Worm (Caenorhabditis elegans) whole organism, L4 larva: ENCODE results near the gene sre-53.
A peak's percentile ranks its signal among the peaks of the same experiment; 100 is the strongest.

ENCODE experiments used
- F37D6.2 ChIP-seq: sonication (generic microtip); optimal IDR thresholded peaks from 2 replicates; lab custom pipeline; 2016; ENCODE audit warnings: mild to moderate bottlenecking, missing genetic modification characterization, missing compliant biosample characterization
- F49E8.2 ChIP-seq: sonication (generic microtip); optimal IDR thresholded peaks from 2 replicates; lab custom pipeline; 2016; ENCODE audit warnings: missing compliant biosample characterization, mild to moderate bottlenecking, missing genetic modification characterization, borderline replicate concordance
- Y48G9A.11 ChIP-seq: fragments of 200-800 bp; sonication (Bioruptor generic); IDR thresholded peaks from 2 replicates; pipeline ENCODE4 v1.3.6; 2022; ENCODE audit warnings: missing genetic modification reagents, missing genetic modification characterization, missing compliant biosample characterization
- ZK546.5 ChIP-seq, 2 experiments: sonication (generic microtip); optimal IDR thresholded peaks; 2 replicates each; lab custom pipeline; 2017; ENCODE audit warnings: missing biosample characterization in 2 of 2, missing genetic modification characterization in 2 of 2
- aha-1 ChIP-seq: fragments of 150-350 bp; peaks from one replicate; lab custom pipeline; 2014; ENCODE audit warnings: missing biosample characterization, missing genetic modification characterization
- ama-1 ChIP-seq: fragments of 150-350 bp; optimal IDR thresholded peaks from 2 replicates; lab custom pipeline; 2014; ENCODE audit warnings: inconsistent platforms, mixed read lengths
- ceh-20 ChIP-seq: fragments of 200-800 bp; sonication (Bioruptor generic); IDR thresholded peaks from 2 replicates; pipeline ENCODE4 v1.3.6; 2022; ENCODE audit warnings: missing genetic modification reagents, missing genetic modification characterization, missing compliant biosample characterization
- ceh-82 ChIP-seq: sonication (generic microtip); optimal IDR thresholded peaks from 2 replicates; lab custom pipeline; 2017; ENCODE audit warnings: missing biosample characterization, missing genetic modification characterization
- ces-1 ChIP-seq: fragments of 150-350 bp; sonication (generic microtip); optimal IDR thresholded peaks from 4 replicates; lab custom pipeline; 2014; ENCODE audit warnings: missing biosample characterization, missing genetic modification reagents, missing genetic modification characterization
- ctbp-1 ChIP-seq: fragments of 200-800 bp; sonication (Bioruptor generic); IDR thresholded peaks from 2 replicates; pipeline ENCODE4 v1.3.6; 2022; ENCODE audit warnings: missing genetic modification reagents, missing genetic modification characterization, missing compliant biosample characterization
- daf-16 ChIP-seq, 3 experiments: sonication (generic microtip); optimal IDR thresholded peaks; 2 replicates each; lab custom pipeline; 2016 to 2017; ENCODE audit warnings: missing genetic modification characterization in 3 of 3, missing genetic modification reagents in 3 of 3, mild to moderate bottlenecking in 2 of 3, missing compliant biosample characterization in 2 of 3, missing biosample characterization in 1 of 3, moderate library complexity in 1 of 3
- daf-19 ChIP-seq: fragments of 200-800 bp; sonication (Bioruptor generic); conservative IDR thresholded peaks from 2 replicates; pipeline ENCODE4 v1.3.6; 2022; ENCODE audit warnings: missing genetic modification characterization, missing compliant biosample characterization
- dmd-9 ChIP-seq: fragments of 200-800 bp; sonication (Bioruptor generic); IDR thresholded peaks from 2 replicates; pipeline ENCODE4 v1.3.6; 2022; ENCODE audit warnings: missing genetic modification reagents, missing genetic modification characterization, missing compliant biosample characterization
- dpl-1 ChIP-seq: fragments of 150-350 bp; optimal IDR thresholded peaks from 2 replicates; lab custom pipeline; 2014; ENCODE audit warnings: missing biosample characterization, missing genetic modification reagents, missing genetic modification characterization
- egl-43 ChIP-seq: fragments of 200-800 bp; sonication (Bioruptor generic); IDR thresholded peaks from 2 replicates; pipeline ENCODE4 v1.3.6; 2022; ENCODE audit warnings: missing genetic modification reagents, missing genetic modification characterization, missing compliant biosample characterization
- gei-8 ChIP-seq: fragments of 200-800 bp; sonication (Bioruptor generic); optimal IDR thresholded peaks from 2 replicates; lab custom pipeline; 2018; ENCODE audit warnings: mild to moderate bottlenecking, missing genetic modification characterization, missing compliant biosample characterization
- hlh-11 ChIP-seq: fragments of 200-800 bp; sonication (Bioruptor generic); optimal IDR thresholded peaks from 2 replicates; lab custom pipeline; 2018; ENCODE audit warnings: mild to moderate bottlenecking, missing genetic modification characterization, missing compliant biosample characterization
- hlh-30 ChIP-seq: sonication (generic microtip); optimal IDR thresholded peaks from 2 replicates; lab custom pipeline; 2017; ENCODE audit warnings: antibody characterized with exemption, mild to moderate bottlenecking, missing genetic modification characterization, missing compliant biosample characterization; ENCODE audit not compliant: insufficient read depth
- hmg-1.1 ChIP-seq: fragments of 200-800 bp; sonication (Bioruptor generic); IDR thresholded peaks from 2 replicates; pipeline ENCODE4 v1.3.6; 2022; ENCODE audit warnings: missing genetic modification reagents, missing genetic modification characterization, missing compliant biosample characterization
- jun-1 ChIP-seq: fragments of 150-350 bp; optimal IDR thresholded peaks from 2 replicates; lab custom pipeline; 2014; ENCODE audit warnings: missing biosample characterization, missing genetic modification reagents, missing genetic modification characterization
- lim-7 ChIP-seq: fragments of 200-800 bp; sonication (Bioruptor generic); IDR thresholded peaks from 2 replicates; pipeline ENCODE4 v1.3.6; 2022; ENCODE audit warnings: missing genetic modification characterization, missing compliant biosample characterization
- lin-13 ChIP-seq: fragments of 150-350 bp; optimal IDR thresholded peaks from 2 replicates; lab custom pipeline; 2014; ENCODE audit warnings: missing biosample characterization, missing genetic modification reagents, missing genetic modification characterization
- lin-29 ChIP-seq: fragments of 200-800 bp; sonication (Bioruptor generic); IDR thresholded peaks from 2 replicates; pipeline ENCODE4 v1.3.6; 2022; ENCODE audit warnings: missing genetic modification reagents, missing genetic modification characterization, missing compliant biosample characterization
- lin-38 ChIP-seq: fragments of 200-800 bp; sonication (Bioruptor generic); IDR thresholded peaks from 2 replicates; pipeline ENCODE4 v1.3.6; 2022; ENCODE audit warnings: missing genetic modification reagents, missing genetic modification characterization, missing compliant biosample characterization
- lin-39 ChIP-seq: fragments of 150-350 bp; optimal IDR thresholded peaks from 2 replicates; lab custom pipeline; 2014; ENCODE audit warnings: missing biosample characterization, missing genetic modification reagents, missing genetic modification characterization
- madf-9 ChIP-seq: fragments of 200-800 bp; sonication (Bioruptor generic); conservative IDR thresholded peaks from 2 replicates; pipeline ENCODE4 v1.3.6; 2022; ENCODE audit warnings: missing genetic modification reagents, missing genetic modification characterization, missing compliant biosample characterization
- mdl-1 ChIP-seq, 2 experiments: fragments of 150-350 bp in 1 of 2; sonication (generic microtip) in 1 of 2; optimal IDR thresholded peaks; 2 replicates each; lab custom pipeline; 2014 to 2017; ENCODE audit warnings: missing biosample characterization in 2 of 2, missing genetic modification characterization in 2 of 2
- mdt-29 ChIP-seq: fragments of 200-800 bp; sonication (Bioruptor generic); IDR thresholded peaks from 2 replicates; pipeline ENCODE4 v1.3.6; 2022; ENCODE audit warnings: missing genetic modification reagents, missing genetic modification characterization, missing compliant biosample characterization
- mes-2 ChIP-seq: sonication (generic microtip); optimal IDR thresholded peaks from 2 replicates; lab custom pipeline; 2016; ENCODE audit warnings: missing genotype, mild to moderate bottlenecking, missing genetic modification characterization, missing compliant biosample characterization; ENCODE audit not compliant: poor library complexity, severe bottlenecking
- mxl-2 ChIP-seq: fragments of 200-800 bp; sonication (Bioruptor generic); conservative IDR thresholded peaks from 2 replicates; pipeline ENCODE4 v1.3.6; 2022; ENCODE audit warnings: missing genetic modification reagents, missing genetic modification characterization, missing compliant biosample characterization
- nhr-25 ChIP-seq: sonication (generic microtip); optimal IDR thresholded peaks from 2 replicates; lab custom pipeline; 2017; ENCODE audit warnings: missing genetic modification characterization, mild to moderate bottlenecking, missing compliant biosample characterization, antibody characterized with exemption, moderate library complexity, borderline replicate concordance; ENCODE audit not compliant: insufficient read depth
- nhr-28 ChIP-seq: fragments of 150-350 bp; optimal IDR thresholded peaks from 2 replicates; lab custom pipeline; 2014; ENCODE audit warnings: missing biosample characterization, missing genetic modification characterization
- nhr-48 ChIP-seq: sonication (generic microtip); optimal IDR thresholded peaks from 2 replicates; lab custom pipeline; 2016; ENCODE audit warnings: mild to moderate bottlenecking, missing genetic modification characterization, missing compliant biosample characterization
- pha-4 ChIP-seq, 2 experiments: fragments of 150-350 bp in 1 of 2; fragments of 200-800 bp in 1 of 2; sonication (Bioruptor generic) in 1 of 2; IDR thresholded peaks in 1 of 2; optimal IDR thresholded peaks in 1 of 2; 2 replicates each; pipeline versions ENCODE4 v1.3.6 to Lab custom; 2014 to 2022; ENCODE audit warnings: missing genetic modification characterization in 2 of 2, missing genetic modification reagents in 2 of 2, missing biosample characterization in 1 of 2, missing compliant biosample characterization in 1 of 2
- saeg-2 ChIP-seq: fragments of 200-800 bp; sonication (Bioruptor generic); IDR thresholded peaks from 2 replicates; pipeline ENCODE4 v1.3.6; 2022; ENCODE audit warnings: missing genetic modification reagents, missing genetic modification characterization, missing compliant biosample characterization
- set-16 ChIP-seq: fragments of 200-800 bp; sonication (Bioruptor generic); IDR thresholded peaks from 2 replicates; pipeline ENCODE4 v1.3.6; 2022; ENCODE audit warnings: missing genetic modification reagents, missing genetic modification characterization, missing compliant biosample characterization
- snpc-1.2 ChIP-seq: fragments of 200-800 bp; sonication (Bioruptor generic); IDR thresholded peaks from 2 replicates; pipeline ENCODE4 v1.3.6; 2022; ENCODE audit warnings: missing genetic modification reagents, missing genetic modification characterization, missing compliant biosample characterization
- snpc-4 ChIP-seq: fragments of 150-350 bp; optimal IDR thresholded peaks from 2 replicates; lab custom pipeline; 2014; ENCODE audit warnings: missing biosample characterization, missing genetic modification characterization
- spr-3 ChIP-seq: fragments of 200-800 bp; sonication (Bioruptor generic); optimal IDR thresholded peaks from 2 replicates; lab custom pipeline; 2018; ENCODE audit warnings: mild to moderate bottlenecking, missing genetic modification characterization, missing compliant biosample characterization
- tag-97 ChIP-seq: fragments of 200-800 bp; sonication (Bioruptor generic); IDR thresholded peaks from 2 replicates; pipeline ENCODE4 v1.3.6; 2022; ENCODE audit warnings: missing genetic modification characterization, missing compliant biosample characterization
- unc-130 ChIP-seq: sonication (generic microtip); optimal IDR thresholded peaks from 2 replicates; lab custom pipeline; 2016; ENCODE audit warnings: missing genetic modification reagents, missing genetic modification characterization, missing compliant biosample characterization
- unc-39 ChIP-seq: sonication (generic microtip); optimal IDR thresholded peaks from 2 replicates; lab custom pipeline; 2017; ENCODE audit warnings: missing biosample characterization, missing genetic modification characterization
- unc-62 ChIP-seq, 3 experiments: fragments of 150-350 bp in 1 of 3; sonication (generic microtip); optimal IDR thresholded peaks in 2 of 3; peaks in 1 of 3; 1 replicate in 1 of 3; 2 replicates in 2 of 3; lab custom pipeline; 2014 to 2017; ENCODE audit warnings: missing biosample characterization in 3 of 3, missing genetic modification characterization in 3 of 3, missing genetic modification reagents in 3 of 3, missing genotype in 1 of 3
- ztf-7 ChIP-seq: fragments of 150-350 bp; optimal IDR thresholded peaks from 2 replicates; lab custom pipeline; 2014; ENCODE audit warnings: missing biosample characterization, missing genetic modification characterization

Gene sre-53

DNA sequence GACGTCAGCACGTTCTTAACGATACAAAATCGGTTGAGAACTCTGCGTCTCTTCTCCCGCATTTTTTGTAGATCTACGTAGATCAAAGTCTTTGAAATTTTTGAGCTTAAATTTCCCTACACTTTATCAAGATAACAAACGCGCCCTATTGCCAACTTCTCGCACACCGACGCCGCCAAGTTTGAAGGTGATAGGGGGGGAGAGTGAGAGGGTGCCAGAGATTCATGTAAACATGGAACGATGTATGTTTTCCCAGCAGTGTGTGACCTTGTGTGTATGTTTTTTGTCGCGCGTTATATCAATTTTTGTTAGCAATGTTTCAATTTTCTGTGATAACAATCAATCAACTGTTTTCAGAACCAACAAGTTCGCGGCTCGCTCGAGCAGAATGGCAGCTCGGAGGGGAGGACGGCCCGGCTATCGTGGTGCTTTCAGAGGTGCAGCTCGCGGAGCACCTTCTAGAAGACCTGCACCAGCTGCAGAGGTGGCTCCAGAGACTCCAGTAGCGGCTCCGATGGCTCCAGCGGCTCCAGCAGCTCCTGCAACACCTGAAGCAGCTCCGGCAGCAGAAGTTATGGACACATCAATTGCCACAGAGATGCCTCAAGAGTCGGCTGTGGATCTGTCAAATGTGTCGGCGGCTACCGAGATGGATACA is 18.5 kb upstream of the sre-53 start:
- TF ChIP-seq saeg-2 (GFP tag; lab: Robert Waterston, UW) (no peak), lin-38 (peak; percentile 45), mdt-29 (GFP tag; lab: Robert Waterston, UW) (no peak), aha-1 (tag; lab: Kevin White, UChicago) (peak; percentile 23), tag-97 (no peak), jun-1 (tag; lab: Kevin White, UChicago) (no peak), egl-43 (GFP tag; lab: Robert Waterston, UW) (peak; percentile 54; the same call in 1 of the 2 replicates), hlh-30 (tag; lab: Kevin White, UChicago) (peak; percentile 17), ces-1 (GFP tag; lab: Kevin White, UChicago) (no peak), daf-16 (GFP tag; optimal IDR thresholded peaks at IDR 0.05; lab: Kevin White, UChicago) (no peak), daf-16 (tag; optimal IDR thresholded peaks at IDR 0.05; lab: Kevin White, UChicago) (peak; percentile 69), nhr-28 (tag; lab: Kevin White, UChicago) (peak; percentile 11), set-16 (GFP tag; lab: Robert Waterston, UW) (peak; percentile 97), mes-2 (tag; lab: Kevin White, UChicago) (peak; percentile 37)

DNA sequence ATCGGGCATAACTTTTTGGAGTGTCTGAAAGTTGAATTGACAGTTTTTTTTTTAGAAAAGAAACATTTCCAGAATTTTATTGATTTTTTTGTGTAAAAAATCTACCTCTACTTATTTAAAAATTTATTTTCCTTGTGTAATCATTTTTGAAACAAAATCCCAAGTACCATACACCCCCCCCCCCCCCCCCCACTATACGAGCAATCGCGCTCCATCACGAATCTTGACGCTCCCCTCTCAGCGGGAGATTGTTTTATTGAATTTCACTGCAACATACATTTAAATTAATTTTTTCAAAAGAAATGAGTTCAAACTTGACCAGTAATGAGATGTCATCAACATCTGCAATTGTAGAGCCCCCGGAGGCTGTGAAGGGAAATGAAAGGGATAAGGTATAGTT is 16.4 kb upstream of the sre-53 start, which contains the start of gene sop-2:
Gene sop-2, plus strand, starts transcription at position 301 of the 400 bp plus-strand sequence.
- TF ChIP-seq snpc-1.2 (no peak), gei-8 (GFP tag; lab: Kevin White, UChicago) (no peak), mes-2 (tag; lab: Kevin White, UChicago) (no peak), lin-39 (no peak), ceh-20 (GFP tag; lab: Robert Waterston, UW) (no peak), nhr-25 (tag; lab: Kevin White, UChicago) (no peak)
- TF ChIP-seq, all 104 proteins: peak for 0

DNA sequence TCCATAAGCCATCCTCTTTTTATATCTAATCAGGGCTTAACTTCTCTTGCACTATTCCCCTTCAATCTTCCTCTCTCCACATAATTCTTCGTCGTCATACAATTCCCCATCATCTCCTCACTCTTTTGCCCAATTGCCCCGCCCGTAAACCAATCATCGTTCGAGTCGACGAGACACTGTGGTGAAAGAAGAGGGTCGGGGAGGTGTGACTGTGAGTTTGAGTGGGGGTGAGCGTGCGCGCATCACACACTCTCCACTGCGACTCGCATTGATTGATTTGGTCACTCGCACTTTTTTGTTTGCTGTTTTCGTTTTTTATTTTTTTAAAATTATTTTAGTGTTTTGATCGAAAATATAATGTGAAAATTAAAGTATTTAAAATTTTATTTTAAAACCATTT is 15.9 kb upstream of the sre-53 start:
- TF ChIP-seq set-16 (GFP tag; lab: Robert Waterston, UW) (no peak), F37D6.2 (tag; lab: Kevin White, UChicago) (no peak), daf-19 (GFP tag; lab: Robert Waterston, UW) (no peak), nhr-48 (tag; lab: Kevin White, UChicago) (no peak), nhr-28 (tag; lab: Kevin White, UChicago) (peak; percentile 66), ama-1 (no peak), F49E8.2 (no peak), mdl-1 (tag; optimal IDR thresholded peaks at IDR 0.05; lab: Kevin White, UChicago) (peak in 1 of 2 experiments; percentile 57), unc-39 (no peak), ceh-82 (tag; lab: Kevin White, UChicago) (no peak), lin-13 (peak; percentile 28), lin-29 (GFP tag; lab: Robert Waterston, UW) (no peak), ceh-20 (GFP tag; lab: Robert Waterston, UW) (no peak), mxl-2 (no peak), ctbp-1 (GFP tag; lab: Robert Waterston, UW) (no peak), dpl-1 (GFP tag; lab: Kevin White, UChicago) (peak; percentile 43), ZK546.5 (tag; optimal IDR thresholded peaks at IDR 0.05; lab: Kevin White, UChicago) (no peak), unc-130 (GFP tag; lab: Kevin White, UChicago) (no peak), spr-3 (GFP tag; lab: Kevin White, UChicago) (no peak), dmd-9 (GFP tag; lab: Robert Waterston, UW) (no peak), hlh-11 (tag; lab: Kevin White, UChicago) (no peak), lim-7 (no peak), snpc-4 (tag; lab: Kevin White, UChicago) (no peak), lin-39 (no peak), madf-9 (no peak), unc-62 (GFP tag; optimal IDR thresholded peaks at IDR 0.05 in 1 of 2; lab: Kevin White, UChicago) (no peak), unc-62 (tag; optimal IDR thresholded peaks at IDR 0.05; lab: Kevin White, UChicago) (no peak), lin-38 (peak; percentile 30; the same call in 1 of the 2 replicates), Y48G9A.11 (GFP tag; lab: Robert Waterston, UW) (no peak), ztf-7 (tag; lab: Kevin White, UChicago) (no peak), pha-4 (GFP tag; IDR thresholded peaks at IDR 0.05; lab: Robert Waterston, UW) (no peak), pha-4 (tag; optimal IDR thresholded peaks at IDR 0.05; lab: Kevin White, UChicago) (no peak), hmg-1.1 (GFP tag; lab: Robert Waterston, UW) (no peak; the same call in 1 of the 2 replicates)
